Worm (Caenorhabditis elegans) whole organism, L2 larva: ENCODE measurements around the gene W08E12.9.

Experiments used
- elt-1 ChIP-seq: fragments of 150-350 bp; optimal IDR thresholded peaks from 2 replicates; lab custom pipeline; 2014; ENCODE audit warnings: missing biosample characterization, missing genetic modification characterization
- sem-4 ChIP-seq: fragments of 150-350 bp; optimal IDR thresholded peaks from 2 replicates; lab custom pipeline; 2014; ENCODE audit warnings: missing biosample characterization, missing genetic modification reagents, missing genetic modification characterization

DNA sequence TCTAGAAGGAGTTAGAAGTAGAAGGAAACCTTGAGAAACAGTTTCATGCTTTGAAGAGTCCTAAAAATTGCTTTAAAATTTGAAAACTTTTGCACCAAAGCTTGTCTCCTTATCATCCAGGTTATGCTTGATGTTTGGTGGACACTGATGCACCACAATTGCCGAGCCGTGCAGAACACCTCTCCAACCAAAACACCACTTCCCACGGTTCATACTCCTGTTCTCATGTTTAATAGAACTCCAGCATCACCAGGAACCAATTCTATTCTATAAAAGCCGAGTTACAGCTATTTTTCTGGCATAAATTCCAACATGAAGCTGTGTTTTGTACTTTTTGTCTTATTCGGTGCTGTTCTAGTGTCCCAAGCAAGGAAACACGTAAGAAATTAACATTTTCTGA is 33.8 kb upstream of the W08E12.9 start, which contains the start of gene F42A6.2:
- TF ChIP-seq elt-1 (no peak), sem-4 (no peak)
